Fruit fly (Drosophila melanogaster): Measurements from ENCODE around the gene Septin1.

DNA sequence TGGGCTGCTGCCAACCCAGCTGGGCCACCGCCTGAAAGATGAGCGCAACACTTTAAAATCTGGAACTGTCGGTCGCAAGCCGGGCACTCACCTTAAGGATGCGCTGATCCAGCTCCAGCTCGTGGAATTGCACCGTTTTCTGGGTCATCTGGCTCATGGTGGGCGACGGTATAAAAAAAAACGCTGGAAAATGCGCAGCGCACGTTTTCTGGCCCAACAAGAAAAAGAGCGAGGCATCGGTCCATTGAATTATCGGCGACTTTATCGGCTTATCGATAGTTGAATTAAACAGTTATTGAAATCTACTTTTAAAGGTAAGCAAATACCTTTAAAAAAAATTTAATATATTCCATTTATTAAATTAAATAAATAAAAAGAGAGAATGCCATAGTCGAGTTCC, 29.6 kb downstream of the Septin1 start, which contains the start of gene Ddx56:
- TF ChIP-seq h (optimal IDR thresholded peaks at IDR 0.05) (no peak), Sin3A (optimal IDR thresholded peaks at IDR 0.05) (no peak), psq (optimal IDR thresholded peaks at IDR 0.05) (no peak), ttk (optimal IDR thresholded peaks at IDR 0.05) (no peak), Myc (optimal IDR thresholded peaks at IDR 0.05) (no peak)

Measured in Kc167 (cell line).